Worm (Caenorhabditis elegans) whole organism, L1 larva: ENCODE data around the gene F58B4.2.
A peak's percentile ranks its signal among the peaks of the same experiment; 100 is the strongest.

Source experiments
- C04F5.9 ChIP-seq: sonication (generic microtip); optimal IDR thresholded peaks from 2 replicates; lab custom pipeline; 2016; ENCODE audit warnings: missing genetic modification characterization, missing compliant biosample characterization
- C16A3.4 ChIP-seq: fragments of 150-350 bp; optimal IDR thresholded peaks from 2 replicates; lab custom pipeline; 2014; ENCODE audit warnings: missing biosample characterization, missing genetic modification characterization
- Y116A8C.19 ChIP-seq: sonication (generic microtip); optimal IDR thresholded peaks from 2 replicates; lab custom pipeline; 2016; ENCODE audit warnings: missing compliant biosample characterization, missing genetic modification characterization, borderline replicate concordance
- aha-1 ChIP-seq: fragments of 150-350 bp; optimal IDR thresholded peaks from 2 replicates; lab custom pipeline; 2014; ENCODE audit warnings: missing biosample characterization, missing genetic modification characterization
- alr-1 ChIP-seq: fragments of 200-800 bp; sonication (Bioruptor generic); optimal IDR thresholded peaks from 2 replicates; lab custom pipeline; 2018; ENCODE audit warnings: borderline replicate concordance, mild to moderate bottlenecking, missing genetic modification characterization, missing compliant biosample characterization
- ceh-82 ChIP-seq, 3 experiments: fragments of 150-350 bp in 1 of 3; sonication (generic microtip) in 2 of 3; optimal IDR thresholded peaks; 2 replicates each; lab custom pipeline; 2014 to 2017; ENCODE audit warnings: missing biosample characterization in 3 of 3, missing genetic modification characterization in 3 of 3
- ces-1 ChIP-seq: fragments of 150-350 bp; optimal IDR thresholded peaks from 2 replicates; lab custom pipeline; 2014; ENCODE audit warnings: missing biosample characterization, missing genetic modification reagents, missing genetic modification characterization
- dsc-1 ChIP-seq: sonication (generic microtip); optimal IDR thresholded peaks from 2 replicates; lab custom pipeline; 2016; ENCODE audit warnings: mild to moderate bottlenecking, missing genetic modification characterization, missing compliant biosample characterization
- elt-3 ChIP-seq, 6 experiments: fragments of 150-350 bp in 1 of 6; sonication (generic microtip); optimal IDR thresholded peaks; 2 replicates each; lab custom pipeline; 2017 to 2018; ENCODE audit warnings: missing biosample characterization in 6 of 6, missing genetic modification characterization in 6 of 6, inconsistent platforms in 1 of 6
- ets-5 ChIP-seq: fragments of 200-800 bp; sonication (Bioruptor generic); IDR thresholded peaks from 2 replicates; pipeline ENCODE4 v1.3.6; 2022; ENCODE audit warnings: missing genetic modification characterization, missing compliant biosample characterization
- fkh-10 ChIP-seq: sonication (generic microtip); optimal IDR thresholded peaks from 2 replicates; lab custom pipeline; 2017; ENCODE audit warnings: missing biosample characterization, missing genetic modification reagents, missing genetic modification characterization
- fkh-4 ChIP-seq: sonication (generic microtip); optimal IDR thresholded peaks from 2 replicates; lab custom pipeline; 2016; ENCODE audit warnings: missing compliant biosample characterization, missing genetic modification characterization, borderline replicate concordance
- fos-1 ChIP-seq: fragments of 150-350 bp; optimal IDR thresholded peaks from 2 replicates; lab custom pipeline; 2014; ENCODE audit warnings: missing biosample characterization, missing genetic modification characterization
- grh-1 ChIP-seq: fragments of 200-800 bp; sonication (Bioruptor generic); IDR thresholded peaks from 2 replicates; pipeline ENCODE4 v1.3.6; 2022; ENCODE audit warnings: missing genetic modification reagents, missing genetic modification characterization, missing compliant biosample characterization
- hlh-17 ChIP-seq: fragments of 200-800 bp; sonication (Bioruptor generic); optimal IDR thresholded peaks from 2 replicates; lab custom pipeline; 2018; ENCODE audit warnings: missing genetic modification characterization, mild to moderate bottlenecking, missing compliant biosample characterization, moderate library complexity, borderline replicate concordance
- jun-1 ChIP-seq: fragments of 150-350 bp; optimal IDR thresholded peaks from 2 replicates; lab custom pipeline; 2014; ENCODE audit warnings: missing biosample characterization, missing genetic modification reagents, missing genetic modification characterization
- lin-13 ChIP-seq: fragments of 150-350 bp; optimal IDR thresholded peaks from 2 replicates; lab custom pipeline; 2014; ENCODE audit warnings: missing biosample characterization, missing genetic modification reagents, missing genetic modification characterization
- lin-14 ChIP-seq: fragments of 200-800 bp; sonication (Bioruptor generic); optimal IDR thresholded peaks from 2 replicates; lab custom pipeline; 2018; ENCODE audit warnings: mild to moderate bottlenecking, missing genetic modification characterization, moderate library complexity, missing compliant biosample characterization
- lin-39 ChIP-seq: fragments of 150-350 bp; optimal IDR thresholded peaks from 2 replicates; lab custom pipeline; 2014; ENCODE audit warnings: missing biosample characterization, missing genetic modification reagents, missing genetic modification characterization
- lsy-2 ChIP-seq, 2 experiments: fragments of 150-350 bp; optimal IDR thresholded peaks; 2 replicates each; lab custom pipeline; 2014; ENCODE audit warnings: missing biosample characterization in 2 of 2, missing genetic modification characterization in 2 of 2
- mab-9 ChIP-seq: fragments of 200-800 bp; sonication (Bioruptor generic); IDR thresholded peaks from 2 replicates; pipeline ENCODE4 v1.3.6; 2022; ENCODE audit warnings: missing genetic modification reagents, missing genetic modification characterization, missing compliant biosample characterization
- mdl-1 ChIP-seq, 2 experiments: fragments of 150-350 bp; optimal IDR thresholded peaks; 2 replicates each; lab custom pipeline; 2014 to 2017; ENCODE audit warnings: missing biosample characterization in 2 of 2, missing genetic modification characterization in 2 of 2, inconsistent platforms in 1 of 2
- mef-2 ChIP-seq: fragments of 150-350 bp; optimal IDR thresholded peaks from 2 replicates; lab custom pipeline; 2014; ENCODE audit warnings: missing biosample characterization, missing genetic modification characterization
- mep-1 ChIP-seq: fragments of 150-350 bp; optimal IDR thresholded peaks from 2 replicates; lab custom pipeline; 2014; ENCODE audit warnings: missing biosample characterization, missing genetic modification characterization
- nhr-20 ChIP-seq: sonication (generic microtip); optimal IDR thresholded peaks from 2 replicates; lab custom pipeline; 2016; ENCODE audit warnings: mild to moderate bottlenecking, missing genetic modification characterization, missing compliant biosample characterization
- nhr-237 ChIP-seq: fragments of 150-350 bp; optimal IDR thresholded peaks from 2 replicates; lab custom pipeline; 2014; ENCODE audit warnings: missing biosample characterization, missing genetic modification characterization
- nhr-47 ChIP-seq: sonication (generic microtip); optimal IDR thresholded peaks from 2 replicates; lab custom pipeline; 2016; ENCODE audit warnings: mild to moderate bottlenecking, missing genetic modification characterization, moderate library complexity, missing compliant biosample characterization
- nhr-76 ChIP-seq: sonication (generic microtip); optimal IDR thresholded peaks from 2 replicates; lab custom pipeline; 2017; ENCODE audit warnings: missing biosample characterization, missing genetic modification characterization
- nhr-77 ChIP-seq: fragments of 150-350 bp; optimal IDR thresholded peaks from 2 replicates; lab custom pipeline; 2014; ENCODE audit warnings: missing biosample characterization, missing genetic modification characterization
- nhr-84 ChIP-seq: sonication (generic microtip); optimal IDR thresholded peaks from 2 replicates; lab custom pipeline; 2017; ENCODE audit warnings: missing biosample characterization, missing genetic modification characterization
- pag-3 ChIP-seq: sonication (generic microtip); optimal IDR thresholded peaks from 2 replicates; lab custom pipeline; 2017; ENCODE audit warnings: missing genetic modification characterization, mild to moderate bottlenecking, missing compliant biosample characterization, antibody characterized with exemption, borderline replicate concordance; ENCODE audit not compliant: insufficient read depth
- pax-3 ChIP-seq: fragments of 200-800 bp; sonication (Bioruptor generic); optimal IDR thresholded peaks from 2 replicates; lab custom pipeline; 2018; ENCODE audit warnings: mild to moderate bottlenecking, missing genetic modification characterization, moderate library complexity, missing compliant biosample characterization
- rnt-1 ChIP-seq: sonication (generic microtip); optimal IDR thresholded peaks from 2 replicates; lab custom pipeline; 2016; ENCODE audit warnings: mild to moderate bottlenecking, missing genetic modification characterization, moderate library complexity, missing compliant biosample characterization
- skn-1 ChIP-seq: fragments of 150-350 bp; optimal IDR thresholded peaks from 2 replicates; lab custom pipeline; 2014; ENCODE audit warnings: missing biosample characterization, missing genetic modification characterization
- snpc-4 ChIP-seq: fragments of 150-350 bp; optimal IDR thresholded peaks from 2 replicates; lab custom pipeline; 2014; ENCODE audit warnings: missing biosample characterization, missing genetic modification characterization
- snu-23 ChIP-seq: sonication (generic microtip); optimal IDR thresholded peaks from 2 replicates; lab custom pipeline; 2016; ENCODE audit warnings: missing genetic modification characterization, missing compliant biosample characterization
- sox-4 ChIP-seq: sonication (generic microtip); optimal IDR thresholded peaks from 2 replicates; lab custom pipeline; 2016; ENCODE audit warnings: missing genetic modification characterization, missing compliant biosample characterization
- sup-37 ChIP-seq: fragments of 200-800 bp; sonication (Bioruptor generic); optimal IDR thresholded peaks from 2 replicates; lab custom pipeline; 2018; ENCODE audit warnings: mild to moderate bottlenecking, missing genetic modification characterization, missing compliant biosample characterization
- unc-30 ChIP-seq: sonication (generic microtip); optimal IDR thresholded peaks from 2 replicates; lab custom pipeline; 2017; ENCODE audit warnings: missing biosample characterization, missing genetic modification characterization
- unc-62 ChIP-seq: fragments of 150-350 bp; optimal IDR thresholded peaks from 2 replicates; lab custom pipeline; 2014; ENCODE audit warnings: missing biosample characterization, missing genetic modification reagents, missing genetic modification characterization
- unc-86 ChIP-seq: sonication (generic microtip); optimal IDR thresholded peaks from 2 replicates; lab custom pipeline; 2016; ENCODE audit warnings: missing genetic modification characterization, missing compliant biosample characterization
- xbp-1 ChIP-seq: sonication (generic microtip); optimal IDR thresholded peaks from 2 replicates; lab custom pipeline; 2016; ENCODE audit warnings: missing genetic modification characterization, missing compliant biosample characterization
- zag-1 ChIP-seq: fragments of 150-350 bp; optimal IDR thresholded peaks from 2 replicates; lab custom pipeline; 2014; ENCODE audit warnings: missing biosample characterization, missing genetic modification characterization
- zip-4 ChIP-seq: fragments of 200-800 bp; sonication (Bioruptor generic); optimal IDR thresholded peaks from 2 replicates; lab custom pipeline; 2018; ENCODE audit warnings: mild to moderate bottlenecking, missing genetic modification characterization, moderate library complexity, missing compliant biosample characterization
- ztf-11 ChIP-seq, 2 experiments: sonication (generic microtip); optimal IDR thresholded peaks; 2 replicates each; lab custom pipeline; 2016 to 2017; ENCODE audit warnings: missing genetic modification characterization in 2 of 2, missing biosample characterization in 1 of 2, missing compliant biosample characterization in 1 of 2
- ztf-4 ChIP-seq: fragments of 150-350 bp; optimal IDR thresholded peaks from 2 replicates; lab custom pipeline; 2014; ENCODE audit warnings: missing biosample characterization, missing genetic modification characterization

Gene F58B4.2

DNA sequence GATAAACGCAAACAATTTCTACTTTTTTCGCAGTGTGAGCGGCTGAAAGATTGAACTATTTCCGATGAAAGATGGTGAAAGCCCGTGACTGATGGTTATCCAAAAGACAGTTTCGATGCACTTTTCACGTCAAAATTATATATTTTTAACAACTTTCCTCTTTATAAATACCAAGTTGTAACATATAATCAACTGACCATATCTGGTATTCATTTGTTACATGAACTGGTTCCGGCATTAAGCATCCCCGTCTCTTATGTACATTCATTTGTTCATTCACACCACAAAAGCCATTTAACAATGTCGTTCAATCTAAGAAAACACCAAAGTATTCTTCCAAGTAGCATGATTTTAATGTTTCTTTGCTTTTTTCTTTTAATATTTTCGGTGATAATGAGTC lies 34.8 kb downstream of the F58B4.2 start, which contains the start of gene F32D8.2:
TSS of gene F32D8.2 (plus strand) at position 301 of the 400 bp plus-strand sequence.
- TF ChIP-seq Y116A8C.19 (no peak), fos-1 (tag; lab: Kevin White, UChicago) (no peak), pax-3 (no peak), ets-5 (GFP tag; lab: Robert Waterston, UW) (no peak), nhr-84 (no peak), snu-23 (GFP tag; lab: Kevin White, UChicago) (no peak), aha-1 (tag; lab: Kevin White, UChicago) (no peak), unc-86 (tag; lab: Kevin White, UChicago) (no peak), unc-30 (tag; lab: Kevin White, UChicago) (no peak), grh-1 (no peak)

DNA sequence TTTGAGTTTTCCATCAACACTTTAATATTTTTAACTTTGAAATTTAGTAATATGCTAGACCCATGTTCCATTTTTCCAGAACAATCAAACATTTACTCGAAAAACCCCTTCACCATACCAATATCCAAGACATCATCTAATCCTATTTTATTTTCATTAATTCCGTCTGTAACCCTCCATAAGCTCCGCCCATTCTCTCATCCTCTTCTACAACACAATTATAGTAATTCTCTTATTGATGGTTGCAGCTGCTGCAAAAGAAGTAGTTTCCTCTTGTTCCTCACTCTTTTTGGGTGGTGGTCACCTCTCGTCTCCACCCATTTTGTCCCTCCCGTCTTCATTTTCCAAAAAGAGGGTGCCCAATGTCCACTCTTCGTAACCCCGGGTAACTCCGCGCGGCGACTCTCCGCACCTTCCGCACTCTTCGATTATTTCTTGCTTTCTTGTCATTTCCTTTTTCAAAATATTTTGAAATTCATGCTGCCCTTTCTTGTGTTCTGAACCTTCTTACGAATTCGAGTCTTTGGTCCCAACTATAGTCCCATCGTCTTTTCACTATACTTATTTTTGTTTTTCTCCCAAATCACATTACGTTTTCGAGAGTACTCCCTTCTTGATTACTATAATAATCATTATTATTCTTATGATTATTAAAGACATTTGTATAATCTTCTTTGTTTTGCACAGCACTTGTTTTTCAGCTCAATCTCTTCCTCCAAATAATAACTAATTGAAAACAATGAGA lies 38.0 kb downstream of the F58B4.2 start, which contains the start of gene F32D8.1:
TSS of gene F32D8.1 (plus strand) at position 695 of the 745 bp plus-strand sequence.
- TF ChIP-seq lin-14: peak; percentile 2
- TF ChIP-seq nhr-237 (tag; lab: Kevin White, UChicago): no peak

DNA sequence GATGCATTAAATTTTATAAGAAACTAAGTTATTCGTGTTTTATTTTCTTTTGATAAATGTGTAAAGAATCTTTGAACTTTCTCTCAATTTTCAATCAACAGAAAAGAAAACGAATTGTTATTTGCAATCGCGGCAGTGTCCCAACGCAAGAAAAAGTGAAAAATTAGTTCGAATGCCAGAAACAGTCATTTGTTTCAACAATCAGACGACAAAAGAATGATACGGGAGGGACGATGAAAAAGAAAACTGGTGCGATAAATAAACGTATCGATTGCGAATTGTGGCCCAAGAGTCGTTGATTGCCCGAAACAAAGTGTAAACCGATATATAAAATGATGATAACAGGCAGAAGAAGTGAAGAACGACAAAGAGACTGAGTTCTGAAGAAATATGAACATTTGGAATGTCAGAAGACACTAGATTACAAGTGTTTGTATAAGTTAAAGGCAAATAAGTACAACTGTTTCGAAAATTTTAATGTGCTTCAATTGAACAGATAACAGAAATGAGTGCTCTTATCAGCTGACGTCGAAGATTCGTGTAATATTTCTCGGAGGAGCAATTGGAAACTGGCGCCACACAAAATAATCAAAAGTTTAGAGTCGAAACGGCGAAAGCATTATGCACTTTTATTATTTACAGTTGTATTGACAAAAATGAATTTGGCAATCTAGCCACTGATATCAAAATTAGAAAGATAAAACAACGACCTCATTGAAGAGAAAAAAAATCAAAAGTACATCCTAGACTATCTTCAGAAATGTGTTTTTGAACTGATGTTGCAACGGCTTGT lies 40.3 kb downstream of the F58B4.2 start:
- TF ChIP-seq xbp-1 (tag; lab: Kevin White, UChicago) (no peak), nhr-84 (no peak), nhr-77 (tag; lab: Kevin White, UChicago) (no peak), alr-1 (tag; lab: Kevin White, UChicago) (no peak), zip-4 (no peak), nhr-47 (tag; lab: Kevin White, UChicago) (no peak), ztf-4 (tag; lab: Kevin White, UChicago) (no peak), fos-1 (tag; lab: Kevin White, UChicago) (peak; percentile 2), C16A3.4 (tag; lab: Kevin White, UChicago) (no peak), ztf-11 (tag; optimal IDR thresholded peaks at IDR 0.05; lab: Kevin White, UChicago) (no peak), fkh-10 (GFP tag; lab: Kevin White, UChicago) (no peak), ces-1 (GFP tag; lab: Kevin White, UChicago) (no peak), unc-62 (GFP tag; lab: Kevin White, UChicago) (no peak), lin-13 (GFP tag; lab: Kevin White, UChicago) (no peak), mef-2 (tag; lab: Kevin White, UChicago) (no peak), elt-3 (tag; optimal IDR thresholded peaks at IDR 0.05; lab: Kevin White, UChicago) (peak in 1 of 6 experiments; percentile 57), snpc-4 (tag; lab: Kevin White, UChicago) (no peak), mdl-1 (tag; optimal IDR thresholded peaks at IDR 0.05; lab: Kevin White, UChicago) (peak in 1 of 2 experiments; percentile 32), pag-3 (tag; lab: Kevin White, UChicago) (no peak), mab-9 (GFP tag; lab: Robert Waterston, UW) (no peak), jun-1 (tag; lab: Kevin White, UChicago) (no peak), rnt-1 (no peak), lsy-2 (tag; optimal IDR thresholded peaks at IDR 0.05; lab: Kevin White, UChicago) (peak in 1 of 2 experiments; percentile 0), zag-1 (tag; lab: Kevin White, UChicago) (no peak), mep-1 (no peak), aha-1 (tag; lab: Kevin White, UChicago) (no peak), lin-39 (tag; lab: Kevin White, UChicago) (no peak), fkh-4 (tag; lab: Kevin White, UChicago) (no peak), sox-4 (tag; lab: Kevin White, UChicago) (no peak), hlh-17 (GFP tag; lab: Kevin White, UChicago) (no peak), unc-30 (tag; lab: Kevin White, UChicago) (no peak), C04F5.9 (tag; lab: Kevin White, UChicago) (no peak), nhr-20 (peak; percentile 51), dsc-1 (no peak), sup-37 (no peak), skn-1 (tag; lab: Kevin White, UChicago) (no peak), nhr-76 (tag; lab: Kevin White, UChicago) (no peak), ceh-82 (tag; optimal IDR thresholded peaks at IDR 0.05; lab: Kevin White, UChicago) (no peak)
